Worm (Caenorhabditis elegans) whole organism, late embryonic: ENCODE data around the gene F27D9.13.

Experiments
- K09A11.1 ChIP-seq: sonication (generic microtip); optimal IDR thresholded peaks from 2 replicates; lab custom pipeline; 2017; ENCODE audit warnings: antibody characterized with exemption, mild to moderate bottlenecking, missing genetic modification characterization, missing compliant biosample characterization; ENCODE audit not compliant: insufficient read depth
- Y22D7AL.16 ChIP-seq: sonication (generic microtip); optimal IDR thresholded peaks from 2 replicates; lab custom pipeline; 2016; ENCODE audit warnings: missing genetic modification characterization, missing compliant biosample characterization
- ama-1 ChIP-seq: fragments of 150-350 bp; optimal IDR thresholded peaks from 2 replicates; lab custom pipeline; 2014
- ceh-30 ChIP-seq: fragments of 150-350 bp; optimal IDR thresholded peaks from 2 replicates; lab custom pipeline; 2014; ENCODE audit warnings: missing biosample characterization, missing genetic modification characterization
- ceh-31 ChIP-seq: sonication (generic microtip); optimal IDR thresholded peaks from 2 replicates; lab custom pipeline; 2016; ENCODE audit warnings: missing genetic modification characterization, missing compliant biosample characterization
- ceh-9 ChIP-seq: sonication (generic microtip); optimal IDR thresholded peaks from 2 replicates; lab custom pipeline; 2016; ENCODE audit warnings: mild to moderate bottlenecking, missing genetic modification characterization, inconsistent platforms, missing compliant biosample characterization
- dve-1 ChIP-seq: sonication (generic microtip); optimal IDR thresholded peaks from 2 replicates; lab custom pipeline; 2017; ENCODE audit warnings: antibody characterized with exemption, mild to moderate bottlenecking, missing genetic modification characterization, missing compliant biosample characterization
- elt-2 ChIP-seq: sonication (generic microtip); optimal IDR thresholded peaks from 2 replicates; lab custom pipeline; 2016; ENCODE audit warnings: missing genetic modification reagents, missing genetic modification characterization, missing compliant biosample characterization
- pha-4 ChIP-seq: fragments of 150-350 bp; optimal IDR thresholded peaks from 2 replicates; lab custom pipeline; 2018; ENCODE audit warnings: missing biosample characterization, missing genetic modification reagents, missing genetic modification characterization
- pqm-1 ChIP-seq: sonication (generic microtip); optimal IDR thresholded peaks from 2 replicates; lab custom pipeline; 2016; ENCODE audit warnings: missing genetic modification characterization, missing compliant biosample characterization
- pros-1 ChIP-seq: fragments of 150-350 bp; optimal IDR thresholded peaks from 2 replicates; lab custom pipeline; 2014; ENCODE audit warnings: missing biosample characterization, missing genetic modification reagents, missing genetic modification characterization
- unc-42 ChIP-seq: sonication (generic microtip); optimal IDR thresholded peaks from 2 replicates; lab custom pipeline; 2016; ENCODE audit warnings: missing genotype, missing genetic modification characterization, missing compliant biosample characterization
- zip-5 ChIP-seq: sonication (generic microtip); optimal IDR thresholded peaks from 2 replicates; lab custom pipeline; 2016; ENCODE audit warnings: missing genetic modification characterization, missing compliant biosample characterization
- ztf-16 ChIP-seq: sonication (generic microtip); optimal IDR thresholded peaks from 2 replicates; lab custom pipeline; 2017; ENCODE audit warnings: missing genetic modification characterization, missing compliant biosample characterization

ce11 chrX:7665401-7665800, 1.8 kb downstream of the F27D9.13 start:
- TF ChIP-seq Y22D7AL.16 (no peak), pqm-1 (tag; lab: Kevin White, UChicago) (no peak), K09A11.1 (tag; lab: Kevin White, UChicago) (no peak), ceh-30 (no peak), ceh-9 (tag; lab: Kevin White, UChicago) (no peak), elt-2 (no peak), ceh-31 (tag; lab: Kevin White, UChicago) (no peak), ztf-16 (no peak), ama-1 (no peak), unc-42 (tag; lab: Kevin White, UChicago) (no peak), pros-1 (no peak), pha-4 (tag; lab: Kevin White, UChicago) (no peak), zip-5 (tag; lab: Kevin White, UChicago) (no peak), dve-1 (tag; lab: Kevin White, UChicago) (no peak)
